Worm (Caenorhabditis elegans) whole organism, young adult: ENCODE measurements around the gene nhr-38.
A peak's percentile ranks its signal among the peaks of the same experiment; 100 is the strongest.

ENCODE experiments used
- B0336.3 ChIP-seq: fragments of 200-800 bp; sonication (Bioruptor generic); IDR thresholded peaks from 2 replicates; pipeline ENCODE4 v1.3.6; 2022; ENCODE audit warnings: missing genetic modification characterization, missing compliant biosample characterization
- C17E4.6 ChIP-seq: fragments of 200-800 bp; sonication (Bioruptor generic); IDR thresholded peaks from 2 replicates; pipeline ENCODE4 v1.3.6; 2022; ENCODE audit warnings: missing genetic modification reagents, missing genetic modification characterization, missing compliant biosample characterization
- F10E7.11 ChIP-seq: sonication (generic microtip); optimal IDR thresholded peaks from 2 replicates; lab custom pipeline; 2017; ENCODE audit warnings: mild to moderate bottlenecking, missing genetic modification characterization, moderate library complexity, missing compliant biosample characterization
- F22D6.2 ChIP-seq: sonication (generic microtip); optimal IDR thresholded peaks from 2 replicates; lab custom pipeline; 2016; ENCODE audit warnings: mild to moderate bottlenecking, missing genetic modification characterization, missing compliant biosample characterization
- F33H1.4 ChIP-seq: fragments of 200-800 bp; sonication (Bioruptor generic); IDR thresholded peaks from 2 replicates; pipeline ENCODE4 v1.3.6; 2022; ENCODE audit warnings: missing genetic modification reagents, missing genetic modification characterization, missing compliant biosample characterization
- K11D2.4 ChIP-seq: fragments of 200-800 bp; sonication (Bioruptor generic); IDR thresholded peaks from 2 replicates; pipeline ENCODE4 v1.3.6; 2022; ENCODE audit warnings: missing genetic modification reagents, missing genetic modification characterization, missing compliant biosample characterization
- K12H6.12 ChIP-seq: fragments of 200-800 bp; sonication (Bioruptor generic); optimal IDR thresholded peaks from 2 replicates; lab custom pipeline; 2018; ENCODE audit warnings: mild to moderate bottlenecking, missing genetic modification characterization, missing compliant biosample characterization
- Y56A3A.18 ChIP-seq: fragments of 200-800 bp; sonication (Bioruptor generic); IDR thresholded peaks from 2 replicates; pipeline ENCODE4 v1.3.6; 2022; ENCODE audit warnings: missing genetic modification reagents, missing genetic modification characterization, missing compliant biosample characterization
- ama-1 ChIP-seq, 3 experiments: fragments of 150-350 bp in 1 of 3; sonication (generic microtip) in 2 of 3; optimal IDR thresholded peaks; 2 replicates each; lab custom pipeline; 2014 to 2018; ENCODE audit warnings: missing biosample characterization in 2 of 3, missing genetic modification characterization in 2 of 3, missing genetic modification reagents in 2 of 3
- attf-5 ChIP-seq: fragments of 200-800 bp; sonication (Bioruptor generic); optimal IDR thresholded peaks from 2 replicates; lab custom pipeline; 2018; ENCODE audit warnings: mild to moderate bottlenecking, missing genetic modification characterization, missing compliant biosample characterization
- bed-1 ChIP-seq: fragments of 200-800 bp; sonication (Bioruptor generic); IDR thresholded peaks from 2 replicates; pipeline ENCODE4 v1.3.6; 2022; ENCODE audit warnings: missing genetic modification reagents, missing genetic modification characterization, missing compliant biosample characterization
- bed-2 ChIP-seq: fragments of 200-800 bp; sonication (Bioruptor generic); IDR thresholded peaks from 2 replicates; pipeline ENCODE4 v1.3.6; 2022; ENCODE audit warnings: missing genetic modification reagents, missing genetic modification characterization, missing compliant biosample characterization
- cebp-1 ChIP-seq, 2 experiments: fragments of 200-800 bp in 1 of 2; sonication (Bioruptor generic) in 1 of 2; sonication (generic microtip) in 1 of 2; IDR thresholded peaks in 1 of 2; optimal IDR thresholded peaks in 1 of 2; 2 replicates each; pipeline versions ENCODE4 v1.3.6 to Lab custom; 2017 to 2022; ENCODE audit warnings: missing compliant biosample characterization in 2 of 2, missing genetic modification characterization in 2 of 2, mild to moderate bottlenecking in 1 of 2, missing genetic modification reagents in 1 of 2, moderate library complexity in 1 of 2
- ceh-100 ChIP-seq: fragments of 200-800 bp; sonication (Bioruptor generic); IDR thresholded peaks from 2 replicates; pipeline ENCODE4 v1.3.6; 2022; ENCODE audit warnings: missing genetic modification reagents, missing genetic modification characterization, missing compliant biosample characterization
- ceh-27 ChIP-seq: fragments of 200-800 bp; sonication (Bioruptor generic); optimal IDR thresholded peaks from 2 replicates; lab custom pipeline; 2018; ENCODE audit warnings: mild to moderate bottlenecking, missing genetic modification characterization, moderate library complexity, missing compliant biosample characterization
- chd-7 ChIP-seq: sonication (generic microtip); optimal IDR thresholded peaks from 2 replicates; lab custom pipeline; 2016; ENCODE audit warnings: mild to moderate bottlenecking, missing genetic modification characterization, moderate library complexity, missing compliant biosample characterization
- dpff-1 ChIP-seq: sonication (generic microtip); optimal IDR thresholded peaks from 2 replicates; lab custom pipeline; 2017; ENCODE audit warnings: mild to moderate bottlenecking, missing genetic modification characterization, missing compliant biosample characterization
- egl-18 ChIP-seq: fragments of 200-800 bp; sonication (Bioruptor generic); IDR thresholded peaks from 2 replicates; pipeline ENCODE4 v1.3.6; 2022; ENCODE audit warnings: missing genetic modification reagents, missing genetic modification characterization, missing compliant biosample characterization
- egl-44 ChIP-seq: fragments of 200-800 bp; sonication (Bioruptor generic); IDR thresholded peaks from 2 replicates; pipeline ENCODE4 v1.3.6; 2022; ENCODE audit warnings: missing genetic modification reagents, missing genetic modification characterization, missing compliant biosample characterization
- ets-4 ChIP-seq: fragments of 200-800 bp; sonication (Bioruptor generic); optimal IDR thresholded peaks from 2 replicates; lab custom pipeline; 2018; ENCODE audit warnings: mild to moderate bottlenecking, missing genetic modification characterization, missing compliant biosample characterization
- hmg-1.2 ChIP-seq: fragments of 200-800 bp; sonication (Bioruptor generic); IDR thresholded peaks from 2 replicates; pipeline ENCODE4 v1.3.6; 2022; ENCODE audit warnings: missing genetic modification reagents, missing genetic modification characterization, missing compliant biosample characterization
- lin-26 ChIP-seq: fragments of 200-800 bp; sonication (Bioruptor generic); IDR thresholded peaks from 2 replicates; pipeline ENCODE4 v1.3.6; 2022; ENCODE audit warnings: missing genetic modification reagents, missing genetic modification characterization, missing compliant biosample characterization
- lin-35 ChIP-seq, 3 experiments: fragments of 150-350 bp in 2 of 3; sonication (generic microtip) in 1 of 3; optimal IDR thresholded peaks; 2 replicates each; lab custom pipeline; 2014 to 2018; ENCODE audit warnings: missing biosample characterization in 3 of 3, missing genetic modification characterization in 3 of 3, missing genetic modification reagents in 3 of 3
- lin-40 ChIP-seq: sonication (generic microtip); optimal IDR thresholded peaks from 2 replicates; lab custom pipeline; 2016; ENCODE audit warnings: missing genetic modification characterization, mild to moderate bottlenecking, missing compliant biosample characterization, missing genotype, missing genetic modification reagents
- lir-1 ChIP-seq: fragments of 200-800 bp; sonication (Bioruptor generic); conservative IDR thresholded peaks from 2 replicates; pipeline ENCODE4 v1.3.6; 2022; ENCODE audit warnings: missing genetic modification reagents, missing genetic modification characterization, missing compliant biosample characterization
- mcd-1 ChIP-seq: fragments of 200-800 bp; sonication (Bioruptor generic); IDR thresholded peaks from 2 replicates; pipeline ENCODE4 v1.3.6; 2022; ENCODE audit warnings: missing genetic modification reagents, missing genetic modification characterization, missing compliant biosample characterization
- nhr-80 ChIP-seq: sonication (generic microtip); optimal IDR thresholded peaks from 2 replicates; lab custom pipeline; 2016; ENCODE audit warnings: missing genetic modification characterization, missing compliant biosample characterization
- pha-4 ChIP-seq: fragments of 150-350 bp; sonication (generic microtip); optimal IDR thresholded peaks from 2 replicates; lab custom pipeline; 2014; ENCODE audit warnings: missing biosample characterization, missing genetic modification reagents, missing genetic modification characterization
- somi-1 ChIP-seq: fragments of 200-800 bp; sonication (Bioruptor generic); optimal IDR thresholded peaks from 2 replicates; lab custom pipeline; 2018; ENCODE audit warnings: mild to moderate bottlenecking, missing genetic modification characterization, missing compliant biosample characterization
- xnd-1 ChIP-seq: sonication (generic microtip); optimal IDR thresholded peaks from 2 replicates; lab custom pipeline; 2016; ENCODE audit warnings: missing genotype, missing genetic modification reagents, missing genetic modification characterization, missing compliant biosample characterization
- zfh-2 ChIP-seq: fragments of 200-800 bp; sonication (Bioruptor generic); conservative IDR thresholded peaks from 2 replicates; pipeline ENCODE4 v1.3.6; 2022; ENCODE audit warnings: missing genetic modification reagents, missing genetic modification characterization, missing compliant biosample characterization
- ztf-26 ChIP-seq: sonication (generic microtip); optimal IDR thresholded peaks from 2 replicates; lab custom pipeline; 2017; ENCODE audit warnings: missing genetic modification characterization, missing compliant biosample characterization
- ztf-28 ChIP-seq: fragments of 200-800 bp; sonication (Bioruptor generic); IDR thresholded peaks from 2 replicates; pipeline ENCODE4 v1.3.6; 2022; ENCODE audit warnings: missing genetic modification reagents, missing genetic modification characterization, missing compliant biosample characterization
- ztf-6 ChIP-seq: fragments of 200-800 bp; sonication (Bioruptor generic); IDR thresholded peaks from 2 replicates; pipeline ENCODE4 v1.3.6; 2022; ENCODE audit warnings: missing genetic modification reagents, missing genetic modification characterization, missing compliant biosample characterization

nhr-38 gene

ce11 chrIV:9709887-9710286 lies at the start of gene nhr-38:
TSS of gene nhr-38 (plus strand) at chrIV:9710187.
- TF ChIP-seq xnd-1: no peak
- TF ChIP-seq ztf-28 (GFP tag; lab: Robert Waterston, UW): no peak
- no peak for TF ChIP-seq egl-44 (GFP tag; lab: Robert Waterston, UW)
- no peak for TF ChIP-seq bed-1
- no peak for TF ChIP-seq Y56A3A.18
- no peak for TF ChIP-seq lir-1 (GFP tag; lab: Robert Waterston, UW)
- no peak for TF ChIP-seq somi-1 (GFP tag; lab: Kevin White, UChicago)
- no peak for TF ChIP-seq F33H1.4 (GFP tag; lab: Robert Waterston, UW)
- TF ChIP-seq F22D6.2 (tag; lab: Kevin White, UChicago): no peak
- TF ChIP-seq ceh-27 (GFP tag; lab: Kevin White, UChicago): no peak
- TF ChIP-seq bed-2: no peak

ce11 chrIV:9667084-9667483 lies 42.9 kb upstream of the nhr-38 start:
- TF ChIP-seq F10E7.11 (tag; lab: Kevin White, UChicago) (no peak), dpff-1 (tag; lab: Kevin White, UChicago) (no peak), K12H6.12 (no peak), ztf-6 (GFP tag; lab: Robert Waterston, UW) (no peak)

- TF ChIP-seq cebp-1 (GFP tag; IDR thresholded peaks at IDR 0.05; lab: Robert Waterston, UW) (no peak), cebp-1 (tag; optimal IDR thresholded peaks at IDR 0.05; lab: Kevin White, UChicago) (peak; percentile 18), pha-4 (tag; lab: Kevin White, UChicago) (peak; percentile 79), lin-35 (GFP tag; optimal IDR thresholded peaks at IDR 0.05; lab: Kevin White, UChicago) (peak in 1 of 3 experiments; percentile 18), zfh-2 (GFP tag; lab: Robert Waterston, UW) (no peak), C17E4.6 (GFP tag; lab: Robert Waterston, UW) (no peak), nhr-80 (tag; lab: Kevin White, UChicago) (peak; percentile 46)
- TF ChIP-seq, all 124 proteins: peak for 4
Measured at ce11 chrIV:9668103-9668672, 41.8 kb upstream of the nhr-38 start.

ce11 chrIV:9669969-9670368 lies 40.0 kb upstream of the nhr-38 start:
- TF ChIP-seq lin-40 (tag; lab: Kevin White, UChicago): peak; percentile 37
- no peak for TF ChIP-seq cebp-1 (GFP tag; IDR thresholded peaks at IDR 0.05; lab: Robert Waterston, UW)
- TF ChIP-seq cebp-1 (tag; optimal IDR thresholded peaks at IDR 0.05; lab: Kevin White, UChicago): peak; percentile 36
- TF ChIP-seq ceh-100 (GFP tag; lab: Robert Waterston, UW): no peak
- TF ChIP-seq somi-1 (GFP tag; lab: Kevin White, UChicago): peak; percentile 31
- TF ChIP-seq ceh-27 (GFP tag; lab: Kevin White, UChicago): peak; percentile 45
- TF ChIP-seq hmg-1.2 (GFP tag; lab: Robert Waterston, UW): peak; percentile 64
- peak; percentile 55 for TF ChIP-seq chd-7 (tag; lab: Kevin White, UChicago)
- peak; percentile 62; the same call in 1 of the 2 replicates for TF ChIP-seq lin-26 (GFP tag; lab: Robert Waterston, UW)
- no peak for TF ChIP-seq ama-1 (optimal IDR thresholded peaks at IDR 0.05; lab: Kevin White, UChicago)
- no peak for TF ChIP-seq ama-1 (GFP tag; optimal IDR thresholded peaks at IDR 0.05; lab: Kevin White, UChicago)
- TF ChIP-seq K11D2.4 (GFP tag; lab: Robert Waterston, UW): 0 out of 2 replicates have a peak, but pooled peaks have one; percentile 39
- TF ChIP-seq B0336.3 (GFP tag; lab: Robert Waterston, UW): 0 out of 2 replicates have a peak, but pooled peaks have one; percentile 32
- peak; percentile 12 for TF ChIP-seq ztf-26 (tag; lab: Kevin White, UChicago)
- no peak for TF ChIP-seq ets-4 (GFP tag; lab: Kevin White, UChicago)
- TF ChIP-seq egl-18 (GFP tag; lab: Robert Waterston, UW): 0 out of 2 replicates have a peak, but pooled peaks have one; percentile 4
- no peak for TF ChIP-seq bed-2
- TF ChIP-seq attf-5 (GFP tag; lab: Kevin White, UChicago): peak; percentile 13
- 0 out of 2 replicates have a peak, but pooled peaks have one; percentile 17 for TF ChIP-seq mcd-1
